Fruit fly (Drosophila melanogaster) whole organism, prepupa: ENCODE measurements around the gene raw.

Experiments
- Blimp-1 ChIP-seq: fragments of 200-800 bp; sonication (Bioruptor generic); optimal IDR thresholded peaks from 3 replicates; lab custom pipeline; 2017; ENCODE audit warnings: missing biosample characterization, missing genetic modification characterization, mild to moderate bottlenecking, moderate library complexity, missing genetic modification reagents
- CG10631 ChIP-seq: fragments of 200-800 bp; sonication (Bioruptor generic); optimal IDR thresholded peaks from 2 replicates; lab custom pipeline; 2016; ENCODE audit warnings: missing biosample characterization, missing genetic modification characterization
- CG10669 ChIP-seq: fragments of 200-800 bp; sonication (Bioruptor generic); optimal IDR thresholded peaks from 3 replicates; lab custom pipeline; 2018; ENCODE audit warnings: missing biosample characterization, mild to moderate bottlenecking, missing genetic modification characterization, moderate library complexity
- CG11902 ChIP-seq: fragments of 200-800 bp; sonication (Bioruptor generic); optimal IDR thresholded peaks from 3 replicates; lab custom pipeline; 2016; ENCODE audit warnings: missing biosample characterization, missing genetic modification characterization
- CG15336 ChIP-seq: fragments of 200-800 bp; sonication (Bioruptor generic); IDR thresholded peaks from 2 replicates; pipeline ENCODE4 v1.3.6; 2022; ENCODE audit warnings: missing biosample characterization, missing genetic modification characterization
- CG31627 ChIP-seq: fragments of 200-800 bp; sonication (Bioruptor generic); optimal IDR thresholded peaks from 3 replicates; lab custom pipeline; 2016; ENCODE audit warnings: missing biosample characterization, missing genetic modification characterization
- CG4318 ChIP-seq: fragments of 200-800 bp; sonication (Bioruptor generic); optimal IDR thresholded peaks from 3 replicates; lab custom pipeline; 2017; ENCODE audit warnings: missing biosample characterization, mild to moderate bottlenecking, missing genetic modification characterization
- CG6792 ChIP-seq: fragments of 200-800 bp; sonication (Bioruptor generic); optimal IDR thresholded peaks from 3 replicates; lab custom pipeline; 2016; ENCODE audit warnings: missing biosample characterization, missing genetic modification characterization
- CG6808 ChIP-seq: fragments of 200-800 bp; sonication (Bioruptor generic); optimal IDR thresholded peaks from 3 replicates; lab custom pipeline; 2017; ENCODE audit warnings: missing biosample characterization, missing genetic modification characterization, mild to moderate bottlenecking, moderate library complexity, missing genetic modification reagents
- CG7368 ChIP-seq: fragments of 200-800 bp; sonication (Bioruptor generic); optimal IDR thresholded peaks from 3 replicates; lab custom pipeline; 2016; ENCODE audit warnings: missing biosample characterization, missing genetic modification characterization
- CG8119 ChIP-seq: fragments of 200-800 bp; sonication (Bioruptor generic); IDR thresholded peaks from 3 replicates; pipeline ENCODE4 v1.3.6; 2022; ENCODE audit warnings: missing biosample characterization, missing genetic modification characterization
- CG8632 ChIP-seq: fragments of 200-800 bp; sonication (Bioruptor generic); optimal IDR thresholded peaks from 3 replicates; lab custom pipeline; 2016; ENCODE audit warnings: missing biosample characterization, missing genetic modification characterization
- Eip75B ChIP-seq: fragments of 200-800 bp; sonication (Bioruptor generic); optimal IDR thresholded peaks from 3 replicates; lab custom pipeline; 2016; ENCODE audit warnings: missing biosample characterization, missing genetic modification characterization
- Hr39 ChIP-seq: fragments of 200-800 bp; sonication (Bioruptor generic); optimal IDR thresholded peaks from 2 replicates; lab custom pipeline; 2016; ENCODE audit warnings: missing biosample characterization, missing genetic modification characterization
- Hr4 ChIP-seq: fragments of 200-800 bp; sonication (Bioruptor generic); optimal IDR thresholded peaks from 3 replicates; lab custom pipeline; 2016; ENCODE audit warnings: missing biosample characterization, missing genetic modification characterization
- Lpt ChIP-seq: fragments of 200-800 bp; sonication (Bioruptor generic); optimal IDR thresholded peaks from 3 replicates; lab custom pipeline; 2016; ENCODE audit warnings: missing biosample characterization, missing genetic modification characterization
- Met ChIP-seq: fragments of 200-800 bp; sonication (Bioruptor generic); optimal IDR thresholded peaks from 3 replicates; lab custom pipeline; 2016; ENCODE audit warnings: missing biosample characterization, missing genetic modification characterization
- Smox ChIP-seq: fragments of 200-800 bp; sonication (Bioruptor generic); optimal IDR thresholded peaks from 3 replicates; lab custom pipeline; 2016; ENCODE audit warnings: missing biosample characterization, missing genetic modification characterization
- Sox102F ChIP-seq: fragments of 200-800 bp; sonication (Bioruptor generic); optimal IDR thresholded peaks from 2 replicates; lab custom pipeline; 2016; ENCODE audit warnings: missing biosample characterization, mild to moderate bottlenecking, missing genetic modification characterization
- Sox14 ChIP-seq: fragments of 200-800 bp; sonication (Bioruptor generic); optimal IDR thresholded peaks from 3 replicates; lab custom pipeline; 2016; ENCODE audit warnings: missing biosample characterization, missing genetic modification characterization
- Sox15 ChIP-seq: fragments of 200-800 bp; sonication (Bioruptor generic); optimal IDR thresholded peaks from 3 replicates; lab custom pipeline; 2016; ENCODE audit warnings: missing biosample characterization, missing genetic modification characterization
- achi ChIP-seq: fragments of 200-800 bp; sonication (Bioruptor generic); optimal IDR thresholded peaks from 3 replicates; lab custom pipeline; 2016; ENCODE audit warnings: missing biosample characterization, missing genetic modification characterization
- acj6 ChIP-seq: fragments of 200-800 bp; sonication (Bioruptor generic); optimal IDR thresholded peaks from 3 replicates; lab custom pipeline; 2016; ENCODE audit warnings: missing biosample characterization, missing genetic modification characterization
- cyc ChIP-seq: fragments of 200-800 bp; sonication (Bioruptor generic); optimal IDR thresholded peaks from 3 replicates; lab custom pipeline; 2016; ENCODE audit warnings: missing biosample characterization, missing genetic modification characterization
- dsx ChIP-seq: fragments of 200-800 bp; optimal IDR thresholded peaks from 3 replicates; lab custom pipeline; 2019; ENCODE audit warnings: missing biosample characterization, mild to moderate bottlenecking, missing genetic modification characterization, moderate library complexity; ENCODE audit not compliant: poor library complexity, severe bottlenecking
- fd59A ChIP-seq: fragments of 200-800 bp; sonication (Bioruptor generic); optimal IDR thresholded peaks from 2 replicates; lab custom pipeline; 2017; ENCODE audit warnings: missing biosample characterization, mild to moderate bottlenecking, missing genetic modification characterization, missing genetic modification reagents
- fkh ChIP-seq: fragments of 200-800 bp; sonication (Bioruptor generic); optimal IDR thresholded peaks from 3 replicates; lab custom pipeline; 2017; ENCODE audit warnings: missing biosample characterization, mild to moderate bottlenecking, missing genetic modification characterization, moderate library complexity
- lz ChIP-seq: fragments of 200-800 bp; sonication (Bioruptor generic); optimal IDR thresholded peaks from 3 replicates; lab custom pipeline; 2016; ENCODE audit warnings: missing biosample characterization, missing genetic modification characterization
- net ChIP-seq: fragments of 200-800 bp; sonication (Bioruptor generic); optimal IDR thresholded peaks from 3 replicates; lab custom pipeline; 2016; ENCODE audit warnings: missing biosample characterization, missing genetic modification characterization
- pdm3 ChIP-seq: fragments of 200-800 bp; sonication (Bioruptor generic); optimal IDR thresholded peaks from 3 replicates; lab custom pipeline; 2016; ENCODE audit warnings: missing biosample characterization, missing genetic modification characterization
- svp ChIP-seq: fragments of 200-800 bp; sonication (Bioruptor generic); peaks from one replicate; lab custom pipeline; 2016; ENCODE audit warnings: missing biosample characterization, missing genetic modification characterization
- topi ChIP-seq: fragments of 200-800 bp; sonication (Bioruptor generic); optimal IDR thresholded peaks from 3 replicates; lab custom pipeline; 2016; ENCODE audit warnings: missing biosample characterization, missing genetic modification characterization
- vri ChIP-seq: fragments of 200-800 bp; sonication (Bioruptor generic); optimal IDR thresholded peaks from 3 replicates; lab custom pipeline; 2016; ENCODE audit warnings: missing biosample characterization, mild to moderate bottlenecking, missing genetic modification characterization

Gene raw

DNA sequence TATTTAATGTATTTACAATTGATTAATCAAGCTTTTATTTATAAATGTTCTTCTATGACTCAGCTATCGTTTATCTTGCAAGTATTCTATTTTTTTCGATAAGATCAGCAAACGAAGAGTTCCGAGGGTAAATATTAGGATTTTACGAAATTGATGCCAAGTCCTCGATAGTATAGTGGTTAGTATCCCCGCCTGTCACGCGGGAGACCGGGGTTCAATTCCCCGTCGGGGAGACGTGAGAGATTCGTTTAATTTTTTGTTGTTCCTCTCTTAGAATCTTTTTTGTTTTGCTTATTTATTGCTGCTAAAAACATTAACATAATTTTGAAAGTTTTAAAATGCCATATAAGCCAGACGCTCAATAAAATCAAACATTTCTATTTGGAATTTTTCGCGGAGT lies 61.5 kb downstream of the raw start:
- no peak for TF ChIP-seq CG31627
- no peak for TF ChIP-seq Sox102F
- TF ChIP-seq Met (GFP tag; lab: Kevin White, UChicago): no peak
- no peak for TF ChIP-seq Sox15 (GFP tag; lab: Kevin White, UChicago)
- no peak for TF ChIP-seq CG15336
- TF ChIP-seq Lpt (GFP tag; lab: Kevin White, UChicago): no peak
- TF ChIP-seq CG10631 (GFP tag; lab: Kevin White, UChicago): no peak
- TF ChIP-seq CG6792: no peak
- no peak for TF ChIP-seq Blimp-1
- no peak for TF ChIP-seq Eip75B
- TF ChIP-seq fkh (GFP tag; lab: Kevin White, UChicago): no peak
- no peak for TF ChIP-seq dsx (GFP tag; lab: Kevin White, UChicago)
- no peak for TF ChIP-seq CG10669 (GFP tag; lab: Kevin White, UChicago)

DNA sequence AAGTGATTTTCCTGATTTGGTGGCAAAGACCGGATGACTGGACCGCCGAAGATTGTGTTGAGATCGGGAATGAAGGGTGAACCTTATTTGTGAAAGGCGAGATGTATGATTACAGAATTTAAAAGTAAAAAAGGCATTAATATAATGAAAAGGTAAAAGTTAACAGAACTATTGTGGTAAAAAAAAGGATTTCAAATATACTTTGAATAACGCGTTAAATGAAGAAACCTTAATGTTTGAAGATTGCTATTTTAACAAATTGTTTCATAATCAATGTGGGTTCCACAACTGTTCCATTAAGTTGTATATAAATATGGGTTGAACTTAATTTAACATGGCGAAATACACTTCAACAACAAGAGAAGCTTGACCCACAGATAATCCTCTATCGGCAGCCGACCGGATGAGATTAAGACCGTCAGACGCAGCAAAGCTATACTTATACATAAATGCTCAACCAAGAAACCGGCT lies 68.1 kb downstream of the raw start, which contains the start of gene Glt:
Glt (plus strand) TSS at position 421 of the 471 bp plus-strand sequence.
- no peak for TF ChIP-seq CG7368
- peak; percentile 19 for TF ChIP-seq lz (GFP tag; lab: Kevin White, UChicago)
- TF ChIP-seq Eip75B: peak; percentile 34
- TF ChIP-seq CG8632 (GFP tag; lab: Kevin White, UChicago): peak; percentile 32
- TF ChIP-seq Met (GFP tag; lab: Kevin White, UChicago): peak; percentile 56
- peak; percentile 32 for TF ChIP-seq achi (GFP tag; lab: Kevin White, UChicago)
- no peak for TF ChIP-seq vri (GFP tag; lab: Kevin White, UChicago)
- no peak for TF ChIP-seq fd59A
- no peak for TF ChIP-seq cyc (GFP tag; lab: Kevin White, UChicago)
- TF ChIP-seq net (GFP tag; lab: Kevin White, UChicago): peak; percentile 16
- TF ChIP-seq dsx (GFP tag; lab: Kevin White, UChicago): no peak
- peak; percentile 15 for TF ChIP-seq pdm3 (GFP tag; lab: Kevin White, UChicago)
- TF ChIP-seq CG6808: peak; percentile 5
- TF ChIP-seq CG8119 (GFP tag; lab: Robert Waterston, UW): no peak
- TF ChIP-seq Smox (GFP tag; lab: Kevin White, UChicago): peak; percentile 42
- TF ChIP-seq topi: peak; percentile 21
- TF ChIP-seq Hr4 (GFP tag; lab: Kevin White, UChicago): peak; percentile 11
- peak; percentile 32 for TF ChIP-seq acj6
- peak; percentile 70 for TF ChIP-seq Sox102F
- TF ChIP-seq CG11902 (GFP tag; lab: Kevin White, UChicago): no peak
- TF ChIP-seq svp: peak; percentile 95
- peak; percentile 41 for TF ChIP-seq Hr39
- peak; percentile 12 for TF ChIP-seq CG4318
- peak; percentile 6 for TF ChIP-seq Sox14 (GFP tag; lab: Kevin White, UChicago)
